Fruit fly (Drosophila melanogaster) whole organism, prepupa: Measurements from ENCODE around the gene CG44869.
A peak's percentile ranks its signal among the peaks of the same experiment; 100 is the strongest.

Experiments
- CG10631 ChIP-seq: fragments of 200-800 bp; sonication (Bioruptor generic); optimal IDR thresholded peaks from 2 replicates; lab custom pipeline; 2016; ENCODE audit warnings: missing biosample characterization, missing genetic modification characterization
- CG11294 ChIP-seq: fragments of 200-800 bp; sonication (Bioruptor generic); IDR thresholded peaks from 2 replicates; pipeline ENCODE4 v1.3.6; 2022; ENCODE audit warnings: missing biosample characterization, missing genetic modification characterization
- CG11762 ChIP-seq: fragments of 200-800 bp; sonication (Bioruptor generic); optimal IDR thresholded peaks from 3 replicates; lab custom pipeline; 2016; ENCODE audit warnings: missing biosample characterization, missing genetic modification characterization; ENCODE audit not compliant: insufficient read depth
- CG11902 ChIP-seq: fragments of 200-800 bp; sonication (Bioruptor generic); optimal IDR thresholded peaks from 3 replicates; lab custom pipeline; 2016; ENCODE audit warnings: missing biosample characterization, missing genetic modification characterization
- CG15336 ChIP-seq: fragments of 200-800 bp; sonication (Bioruptor generic); IDR thresholded peaks from 2 replicates; pipeline ENCODE4 v1.3.6; 2022; ENCODE audit warnings: missing biosample characterization, missing genetic modification characterization
- CG16779 ChIP-seq: fragments of 200-800 bp; sonication (Bioruptor generic); optimal IDR thresholded peaks from 3 replicates; lab custom pipeline; 2017; ENCODE audit warnings: missing biosample characterization, mild to moderate bottlenecking, missing genetic modification characterization
- CG3032 ChIP-seq: fragments of 200-800 bp; optimal IDR thresholded peaks from 2 replicates; lab custom pipeline; 2019; ENCODE audit warnings: missing biosample characterization, mild to moderate bottlenecking, missing genetic modification characterization, moderate library complexity
- CG32006 ChIP-seq: fragments of 200-800 bp; sonication (Bioruptor generic); optimal IDR thresholded peaks from 3 replicates; lab custom pipeline; 2017; ENCODE audit warnings: missing biosample characterization, mild to moderate bottlenecking, missing genetic modification characterization
- CG34406 ChIP-seq: fragments of 200-800 bp; sonication (Bioruptor generic); optimal IDR thresholded peaks from 3 replicates; lab custom pipeline; 2016; ENCODE audit warnings: missing biosample characterization, missing genetic modification characterization
- CG3919 ChIP-seq: fragments of 200-800 bp; sonication (Bioruptor generic); optimal IDR thresholded peaks from 3 replicates; lab custom pipeline; 2016; ENCODE audit warnings: missing biosample characterization, missing genetic modification characterization
- CG4318 ChIP-seq: fragments of 200-800 bp; sonication (Bioruptor generic); optimal IDR thresholded peaks from 3 replicates; lab custom pipeline; 2017; ENCODE audit warnings: missing biosample characterization, mild to moderate bottlenecking, missing genetic modification characterization
- CG6163 ChIP-seq: fragments of 200-800 bp; sonication (Bioruptor generic); IDR thresholded peaks from 3 replicates; pipeline ENCODE4 v1.3.6; 2022; ENCODE audit warnings: missing biosample characterization, missing genetic modification characterization
- CG6276 ChIP-seq: fragments of 200-800 bp; sonication (Bioruptor generic); optimal IDR thresholded peaks from 2 replicates; lab custom pipeline; 2017; ENCODE audit warnings: missing biosample characterization, mild to moderate bottlenecking, missing genetic modification characterization
- CG6792 ChIP-seq: fragments of 200-800 bp; sonication (Bioruptor generic); optimal IDR thresholded peaks from 3 replicates; lab custom pipeline; 2016; ENCODE audit warnings: missing biosample characterization, missing genetic modification characterization
- CG6854 ChIP-seq: fragments of 200-800 bp; sonication (Bioruptor generic); optimal IDR thresholded peaks from 2 replicates; lab custom pipeline; 2017; ENCODE audit warnings: missing biosample characterization, mild to moderate bottlenecking, missing genetic modification characterization
- CG7368 ChIP-seq: fragments of 200-800 bp; sonication (Bioruptor generic); optimal IDR thresholded peaks from 3 replicates; lab custom pipeline; 2016; ENCODE audit warnings: missing biosample characterization, missing genetic modification characterization
- CG8119 ChIP-seq: fragments of 200-800 bp; sonication (Bioruptor generic); IDR thresholded peaks from 3 replicates; pipeline ENCODE4 v1.3.6; 2022; ENCODE audit warnings: missing biosample characterization, missing genetic modification characterization
- CG8319 ChIP-seq: fragments of 200-800 bp; sonication (Bioruptor generic); optimal IDR thresholded peaks from 3 replicates; lab custom pipeline; 2016; ENCODE audit warnings: missing biosample characterization, missing genetic modification characterization
- CG8632 ChIP-seq: fragments of 200-800 bp; sonication (Bioruptor generic); optimal IDR thresholded peaks from 3 replicates; lab custom pipeline; 2016; ENCODE audit warnings: missing biosample characterization, missing genetic modification characterization
- CG9139 ChIP-seq: fragments of 200-800 bp; sonication (Bioruptor generic); optimal IDR thresholded peaks from 3 replicates; lab custom pipeline; 2017; ENCODE audit warnings: missing biosample characterization, mild to moderate bottlenecking, missing genetic modification characterization
- Eip75B ChIP-seq: fragments of 200-800 bp; sonication (Bioruptor generic); optimal IDR thresholded peaks from 3 replicates; lab custom pipeline; 2016; ENCODE audit warnings: missing biosample characterization, missing genetic modification characterization
- Eip78C ChIP-seq: fragments of 200-800 bp; sonication (Bioruptor generic); peaks from one replicate; lab custom pipeline; 2016; ENCODE audit warnings: missing biosample characterization, missing genetic modification characterization
- Ets21C ChIP-seq: fragments of 200-800 bp; sonication (Bioruptor generic); optimal IDR thresholded peaks from 3 replicates; lab custom pipeline; 2016; ENCODE audit warnings: missing biosample characterization, missing genetic modification characterization
- Gug ChIP-seq: fragments of 200-800 bp; sonication (Bioruptor generic); IDR thresholded peaks from 2 replicates; pipeline ENCODE4 v1.3.6; 2022; ENCODE audit warnings: missing biosample characterization, missing genetic modification characterization
- Hr38 ChIP-seq: sonication (Bioruptor generic); optimal IDR thresholded peaks from 2 replicates; lab custom pipeline; 2016; ENCODE audit warnings: missing biosample characterization, missing genetic modification characterization
- Hr39 ChIP-seq: fragments of 200-800 bp; sonication (Bioruptor generic); optimal IDR thresholded peaks from 2 replicates; lab custom pipeline; 2016; ENCODE audit warnings: missing biosample characterization, missing genetic modification characterization
- Hr4 ChIP-seq: fragments of 200-800 bp; sonication (Bioruptor generic); optimal IDR thresholded peaks from 3 replicates; lab custom pipeline; 2016; ENCODE audit warnings: missing biosample characterization, missing genetic modification characterization
- Lpt ChIP-seq: fragments of 200-800 bp; sonication (Bioruptor generic); optimal IDR thresholded peaks from 3 replicates; lab custom pipeline; 2016; ENCODE audit warnings: missing biosample characterization, missing genetic modification characterization
- Met ChIP-seq: fragments of 200-800 bp; sonication (Bioruptor generic); optimal IDR thresholded peaks from 3 replicates; lab custom pipeline; 2016; ENCODE audit warnings: missing biosample characterization, missing genetic modification characterization
- Smox ChIP-seq: fragments of 200-800 bp; sonication (Bioruptor generic); optimal IDR thresholded peaks from 3 replicates; lab custom pipeline; 2016; ENCODE audit warnings: missing biosample characterization, missing genetic modification characterization
- Sox102F ChIP-seq: fragments of 200-800 bp; sonication (Bioruptor generic); optimal IDR thresholded peaks from 2 replicates; lab custom pipeline; 2016; ENCODE audit warnings: missing biosample characterization, mild to moderate bottlenecking, missing genetic modification characterization
- Sox14 ChIP-seq: fragments of 200-800 bp; sonication (Bioruptor generic); optimal IDR thresholded peaks from 3 replicates; lab custom pipeline; 2016; ENCODE audit warnings: missing biosample characterization, missing genetic modification characterization
- Sox15 ChIP-seq: fragments of 200-800 bp; sonication (Bioruptor generic); optimal IDR thresholded peaks from 3 replicates; lab custom pipeline; 2016; ENCODE audit warnings: missing biosample characterization, missing genetic modification characterization
- achi ChIP-seq: fragments of 200-800 bp; sonication (Bioruptor generic); optimal IDR thresholded peaks from 3 replicates; lab custom pipeline; 2016; ENCODE audit warnings: missing biosample characterization, missing genetic modification characterization
- acj6 ChIP-seq: fragments of 200-800 bp; sonication (Bioruptor generic); optimal IDR thresholded peaks from 3 replicates; lab custom pipeline; 2016; ENCODE audit warnings: missing biosample characterization, missing genetic modification characterization
- cyc ChIP-seq: fragments of 200-800 bp; sonication (Bioruptor generic); optimal IDR thresholded peaks from 3 replicates; lab custom pipeline; 2016; ENCODE audit warnings: missing biosample characterization, missing genetic modification characterization
- dac ChIP-seq: fragments of 200-800 bp; sonication (Bioruptor generic); optimal IDR thresholded peaks from 2 replicates; lab custom pipeline; 2017; ENCODE audit warnings: missing biosample characterization, mild to moderate bottlenecking, missing genetic modification characterization
- eg ChIP-seq: fragments of 200-800 bp; sonication (Bioruptor generic); IDR thresholded peaks from 3 replicates; pipeline ENCODE4 v1.3.6; 2022; ENCODE audit warnings: missing biosample characterization, missing genetic modification characterization
- esn ChIP-seq: fragments of 200-800 bp; sonication (Bioruptor generic); optimal IDR thresholded peaks from 2 replicates; lab custom pipeline; 2016; ENCODE audit warnings: missing biosample characterization, mild to moderate bottlenecking, missing genetic modification characterization, moderate library complexity
- fd85E ChIP-seq: fragments of 200-800 bp; sonication (Bioruptor generic); optimal IDR thresholded peaks from 3 replicates; lab custom pipeline; 2016; ENCODE audit warnings: missing biosample characterization, missing genetic modification characterization
- fkh ChIP-seq: fragments of 200-800 bp; sonication (Bioruptor generic); optimal IDR thresholded peaks from 3 replicates; lab custom pipeline; 2017; ENCODE audit warnings: missing biosample characterization, mild to moderate bottlenecking, missing genetic modification characterization, moderate library complexity
- lz ChIP-seq: fragments of 200-800 bp; sonication (Bioruptor generic); optimal IDR thresholded peaks from 3 replicates; lab custom pipeline; 2016; ENCODE audit warnings: missing biosample characterization, missing genetic modification characterization
- net ChIP-seq: fragments of 200-800 bp; sonication (Bioruptor generic); optimal IDR thresholded peaks from 3 replicates; lab custom pipeline; 2016; ENCODE audit warnings: missing biosample characterization, missing genetic modification characterization
- pdm3 ChIP-seq: fragments of 200-800 bp; sonication (Bioruptor generic); optimal IDR thresholded peaks from 3 replicates; lab custom pipeline; 2016; ENCODE audit warnings: missing biosample characterization, missing genetic modification characterization
- salr ChIP-seq, 2 experiments: fragments of 200-800 bp; sonication (Bioruptor generic); optimal IDR thresholded peaks; 3 replicates each; lab custom pipeline; 2016 to 2018; ENCODE audit warnings: missing biosample characterization in 2 of 2, missing genetic modification characterization in 2 of 2, mild to moderate bottlenecking in 1 of 2
- spab ChIP-seq: fragments of 200-800 bp; sonication (Bioruptor generic); optimal IDR thresholded peaks from 2 replicates; lab custom pipeline; 2017; ENCODE audit warnings: missing biosample characterization, mild to moderate bottlenecking, missing genetic modification characterization, missing genetic modification reagents
- ss ChIP-seq, 2 experiments: fragments of 200-800 bp; sonication (Bioruptor generic); optimal IDR thresholded peaks; 2 replicates in 1 of 2; 3 replicates in 1 of 2; lab custom pipeline; 2017 to 2018; ENCODE audit warnings: mild to moderate bottlenecking in 2 of 2, missing biosample characterization in 2 of 2, missing genetic modification characterization in 2 of 2, moderate library complexity in 1 of 2
- svp ChIP-seq: fragments of 200-800 bp; sonication (Bioruptor generic); peaks from one replicate; lab custom pipeline; 2016; ENCODE audit warnings: missing biosample characterization, missing genetic modification characterization
- topi ChIP-seq: fragments of 200-800 bp; sonication (Bioruptor generic); optimal IDR thresholded peaks from 3 replicates; lab custom pipeline; 2016; ENCODE audit warnings: missing biosample characterization, missing genetic modification characterization

The CG44869 gene

dm6 chr2L:15396796-15397195, 21.4 kb downstream of the CG44869 start (continued):
- TF ChIP-seq salr (GFP tag; optimal IDR thresholded peaks at IDR 0.05; lab: Kevin White, UChicago) (no peak), lz (no peak), CG6276 (GFP tag; lab: Kevin White, UChicago) (no peak), CG3032 (peak; percentile 53), CG6792 (GFP tag; lab: Kevin White, UChicago) (no peak), dac (no peak), CG32006 (GFP tag; lab: Kevin White, UChicago) (no peak), Gug (GFP tag; lab: Robert Waterston, UW) (no peak), topi (GFP tag; lab: Kevin White, UChicago) (peak; percentile 29), Smox (GFP tag; lab: Kevin White, UChicago) (no peak), CG6163 (GFP tag; lab: Robert Waterston, UW) (no peak), Sox15 (GFP tag; lab: Kevin White, UChicago) (no peak), Hr4 (GFP tag; lab: Kevin White, UChicago) (no peak), Sox14 (GFP tag; lab: Kevin White, UChicago) (no peak), eg (GFP tag; lab: Robert Waterston, UW) (no peak), CG11294 (no peak), CG6854 (GFP tag; lab: Kevin White, UChicago) (no peak), CG4318 (GFP tag; lab: Kevin White, UChicago) (no peak), CG9139 (GFP tag; lab: Kevin White, UChicago) (peak; percentile 2), CG11762 (no peak), fd85E (GFP tag; lab: Kevin White, UChicago) (no peak), CG10631 (GFP tag; lab: Kevin White, UChicago) (peak; percentile 26), spab (GFP tag; lab: Kevin White, UChicago) (peak; percentile 20), Met (GFP tag; lab: Kevin White, UChicago) (no peak), svp (peak; percentile 2), CG8119 (GFP tag; lab: Robert Waterston, UW) (no peak), CG15336 (GFP tag; lab: Robert Waterston, UW) (no peak), CG16779 (tag; lab: Kevin White, UChicago) (no peak), CG8632 (GFP tag; lab: Kevin White, UChicago) (peak; percentile 23), Sox102F (no peak), Lpt (GFP tag; lab: Kevin White, UChicago) (no peak), Hr38 (GFP tag; lab: Kevin White, UChicago) (no peak)
- TF ChIP-seq, all 60 proteins: peak for 19

DNA sequence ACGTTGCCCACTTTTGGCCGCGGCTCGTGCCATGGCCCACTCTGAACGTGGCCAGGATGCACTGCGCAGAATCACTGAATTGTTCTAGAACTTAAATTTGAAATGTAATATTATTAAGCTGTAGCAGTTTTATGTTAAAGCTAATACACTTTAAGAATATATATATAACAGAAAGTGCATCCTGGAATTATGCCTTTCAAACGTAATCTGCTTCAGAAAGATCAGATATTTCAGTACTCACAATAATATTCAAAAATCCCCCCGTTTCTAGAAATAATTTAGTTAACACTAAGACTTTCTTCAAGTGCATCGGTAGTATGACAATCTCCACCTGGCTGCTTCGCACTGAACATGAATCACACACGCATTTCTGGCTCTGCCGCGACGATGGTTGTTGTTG, 25.8 kb downstream of the CG44869 start:
- TF ChIP-seq CG11902 (GFP tag; lab: Kevin White, UChicago) (no peak), net (GFP tag; lab: Kevin White, UChicago) (peak; percentile 81), ss (GFP tag; optimal IDR thresholded peaks at IDR 0.05; lab: Kevin White, UChicago) (no peak), pdm3 (GFP tag; lab: Kevin White, UChicago) (peak; percentile 75), Sox14 (GFP tag; lab: Kevin White, UChicago) (peak; percentile 68), fd85E (GFP tag; lab: Kevin White, UChicago) (no peak), achi (GFP tag; lab: Kevin White, UChicago) (peak; percentile 78), CG32006 (GFP tag; lab: Kevin White, UChicago) (peak; percentile 93), Eip75B (GFP tag; lab: Kevin White, UChicago) (peak; percentile 69), CG15336 (GFP tag; lab: Robert Waterston, UW) (peak; percentile 91), CG3032 (peak; percentile 50), CG6276 (GFP tag; lab: Kevin White, UChicago) (peak; percentile 71), Hr4 (GFP tag; lab: Kevin White, UChicago) (peak; percentile 90), CG8319 (GFP tag; lab: Kevin White, UChicago) (no peak), CG10631 (GFP tag; lab: Kevin White, UChicago) (peak; percentile 75), Hr38 (GFP tag; lab: Kevin White, UChicago) (no peak), CG4318 (GFP tag; lab: Kevin White, UChicago) (peak; percentile 84), CG16779 (tag; lab: Kevin White, UChicago) (peak; percentile 49), acj6 (GFP tag; lab: Kevin White, UChicago) (peak; percentile 69), esn (GFP tag; lab: Kevin White, UChicago) (peak; percentile 39), CG3919 (GFP tag; lab: Kevin White, UChicago) (peak; percentile 35), CG6792 (GFP tag; lab: Kevin White, UChicago) (peak; percentile 56), Sox102F (peak; percentile 7), Hr39 (GFP tag; lab: Kevin White, UChicago) (peak; percentile 33), CG11294 (peak; percentile 75), Eip78C (GFP tag; lab: Kevin White, UChicago) (peak; percentile 81), Ets21C (no peak), CG34406 (GFP tag; lab: Kevin White, UChicago) (peak; percentile 49), CG7368 (GFP tag; lab: Kevin White, UChicago) (no peak), Gug (GFP tag; lab: Robert Waterston, UW) (peak; percentile 62), cyc (GFP tag; lab: Kevin White, UChicago) (no peak), CG8119 (GFP tag; lab: Robert Waterston, UW) (peak; percentile 92), fkh (GFP tag; lab: Kevin White, UChicago) (no peak)
